Worm (Caenorhabditis elegans) whole organism, late embryonic: ENCODE measurements around the gene C33D9.6.

Experiments
- ceh-24 ChIP-seq: sonication (generic microtip); optimal IDR thresholded peaks from 2 replicates; lab custom pipeline; 2016; ENCODE audit warnings: mild to moderate bottlenecking, missing genetic modification characterization, missing compliant biosample characterization
- che-1 ChIP-seq: sonication (generic microtip); optimal IDR thresholded peaks from 2 replicates; lab custom pipeline; 2016; ENCODE audit warnings: mild to moderate bottlenecking, missing genetic modification characterization, missing compliant biosample characterization
- dmd-4 ChIP-seq: sonication (generic microtip); optimal IDR thresholded peaks from 2 replicates; lab custom pipeline; 2016; ENCODE audit warnings: borderline replicate concordance, missing genetic modification characterization, missing compliant biosample characterization
- fkh-10 ChIP-seq: fragments of 150-350 bp; optimal IDR thresholded peaks from 2 replicates; lab custom pipeline; 2014; ENCODE audit warnings: missing biosample characterization, missing genetic modification reagents, missing genetic modification characterization
- odd-2 ChIP-seq: sonication (generic microtip); optimal IDR thresholded peaks from 2 replicates; lab custom pipeline; 2017; ENCODE audit warnings: antibody characterized with exemption, mild to moderate bottlenecking, missing genetic modification characterization, missing compliant biosample characterization
- unc-86 ChIP-seq: sonication (generic microtip); optimal IDR thresholded peaks from 2 replicates; lab custom pipeline; 2016; ENCODE audit warnings: missing genetic modification characterization, missing compliant biosample characterization

- no peak for TF ChIP-seq dmd-4
- no peak for TF ChIP-seq che-1 (tag; lab: Kevin White, UChicago)
- TF ChIP-seq ceh-24 = no peak
- TF ChIP-seq unc-86 = no peak
- TF ChIP-seq odd-2 (tag; lab: Kevin White, UChicago) = no peak
- no peak for TF ChIP-seq fkh-10 (GFP tag; lab: Kevin White, UChicago)
Measured at ce11 chrIV:8784855-8785327, 6.9 kb upstream of the C33D9.6 start, which contains the start of gene C33D9.13.
